Worm (Caenorhabditis elegans) whole organism, early embryonic: ENCODE data around the gene F20A1.2.

ENCODE experiments used
- B0310.2 ChIP-seq: sonication (generic microtip); optimal IDR thresholded peaks from 2 replicates; lab custom pipeline; 2016; ENCODE audit warnings: mild to moderate bottlenecking, missing genetic modification characterization, missing compliant biosample characterization
- F13C5.2 ChIP-seq: sonication (generic microtip); optimal IDR thresholded peaks from 2 replicates; lab custom pipeline; 2017; ENCODE audit warnings: mild to moderate bottlenecking, missing genetic modification characterization, inconsistent platforms, missing compliant biosample characterization
- aly-1 ChIP-seq: sonication (generic microtip); optimal IDR thresholded peaks from 2 replicates; lab custom pipeline; 2016; ENCODE audit warnings: missing genetic modification characterization, missing compliant biosample characterization
- ama-1 ChIP-seq: fragments of 150-350 bp; optimal IDR thresholded peaks from 2 replicates; lab custom pipeline; 2014
- ceh-13 ChIP-seq: fragments of 200-800 bp; sonication (Bioruptor generic); optimal IDR thresholded peaks from 2 replicates; lab custom pipeline; 2018; ENCODE audit warnings: mild to moderate bottlenecking, missing genetic modification characterization, missing compliant biosample characterization
- ceh-36 ChIP-seq: sonication (generic microtip); optimal IDR thresholded peaks from 2 replicates; lab custom pipeline; 2016; ENCODE audit warnings: missing genetic modification characterization, inconsistent platforms, missing compliant biosample characterization
- ets-7 ChIP-seq: sonication (generic microtip); optimal IDR thresholded peaks from 2 replicates; lab custom pipeline; 2016; ENCODE audit warnings: missing genotype, missing genetic modification characterization, missing compliant biosample characterization
- flt-1 ChIP-seq: fragments of 200-800 bp; sonication (Bioruptor generic); IDR thresholded peaks from 2 replicates; pipeline ENCODE4 v1.3.6; 2022; ENCODE audit warnings: missing genetic modification characterization, missing compliant biosample characterization
- hmbx-1 ChIP-seq: sonication (generic microtip); optimal IDR thresholded peaks from 2 replicates; lab custom pipeline; 2016; ENCODE audit warnings: mild to moderate bottlenecking, missing genetic modification characterization, missing compliant biosample characterization
- hmg-4 ChIP-seq: fragments of 200-800 bp; sonication (Bioruptor generic); optimal IDR thresholded peaks from 2 replicates; lab custom pipeline; 2018; ENCODE audit warnings: mild to moderate bottlenecking, missing genetic modification characterization, missing compliant biosample characterization
- hnd-1 ChIP-seq: sonication (generic microtip); optimal IDR thresholded peaks from 2 replicates; lab custom pipeline; 2016; ENCODE audit warnings: missing genetic modification characterization, missing compliant biosample characterization
- pes-1 ChIP-seq: fragments of 200-800 bp; sonication (Bioruptor generic); IDR thresholded peaks from 2 replicates; pipeline ENCODE4 v1.3.6; 2022; ENCODE audit warnings: missing genetic modification reagents, missing genetic modification characterization, missing compliant biosample characterization
- scrt-1 ChIP-seq: fragments of 200-800 bp; sonication (Bioruptor generic); IDR thresholded peaks from 2 replicates; pipeline ENCODE4 v1.3.6; 2022; ENCODE audit warnings: missing genetic modification characterization, missing compliant biosample characterization
- sea-1 ChIP-seq: fragments of 200-800 bp; sonication (Bioruptor generic); conservative IDR thresholded peaks from 2 replicates; pipeline ENCODE4 v1.3.6; 2022; ENCODE audit warnings: missing genetic modification characterization, missing compliant biosample characterization
- tbx-11 ChIP-seq: fragments of 200-800 bp; sonication (Bioruptor generic); IDR thresholded peaks from 2 replicates; pipeline ENCODE4 v1.3.6; 2022; ENCODE audit warnings: missing genetic modification characterization, missing compliant biosample characterization
- tbx-37 ChIP-seq: fragments of 200-800 bp; sonication (Bioruptor generic); conservative IDR thresholded peaks from 2 replicates; pipeline ENCODE4 v1.3.6; 2022; ENCODE audit warnings: missing genetic modification reagents, missing genetic modification characterization, missing compliant biosample characterization
- tra-4 ChIP-seq: sonication (generic microtip); optimal IDR thresholded peaks from 2 replicates; lab custom pipeline; 2017; ENCODE audit warnings: missing genetic modification characterization, missing compliant biosample characterization

Gene F20A1.2

DNA sequence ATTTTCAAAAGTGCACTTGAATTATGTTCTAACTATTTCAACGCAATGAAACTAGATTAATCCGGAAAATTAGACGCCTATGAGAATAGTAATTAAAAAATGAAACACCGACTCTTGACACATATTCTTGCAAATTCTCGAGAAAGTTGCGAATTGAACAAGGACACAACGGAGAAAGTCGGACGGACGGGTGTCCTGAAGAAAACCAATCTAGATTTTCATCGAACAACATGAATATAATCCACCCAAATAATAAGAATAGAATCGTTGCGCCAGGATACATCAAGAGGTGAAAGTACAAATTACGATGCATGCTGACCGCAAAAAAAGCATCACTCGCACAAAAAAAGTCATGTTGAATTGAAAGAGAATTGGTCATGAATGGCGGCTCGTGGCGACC, 22.8 kb downstream of the F20A1.2 start:
- no peak for TF ChIP-seq scrt-1 (GFP tag; lab: Robert Waterston, UW)
- no peak for TF ChIP-seq F13C5.2 (tag; lab: Kevin White, UChicago)
- TF ChIP-seq hnd-1 (tag; lab: Kevin White, UChicago): no peak
- no peak for TF ChIP-seq ceh-13 (GFP tag; lab: Kevin White, UChicago)
- TF ChIP-seq ama-1 (lab: Kevin White, UChicago): no peak
- no peak for TF ChIP-seq tra-4 (tag; lab: Kevin White, UChicago)
- no peak for TF ChIP-seq hmbx-1 (tag; lab: Kevin White, UChicago)
- TF ChIP-seq pes-1 (GFP tag; lab: Robert Waterston, UW): no peak
- TF ChIP-seq ceh-36 (tag; lab: Kevin White, UChicago): no peak
- no peak for TF ChIP-seq tbx-11 (GFP tag; lab: Robert Waterston, UW)
- TF ChIP-seq ets-7 (tag; lab: Kevin White, UChicago): no peak
- no peak for TF ChIP-seq flt-1 (GFP tag; lab: Robert Waterston, UW)

DNA sequence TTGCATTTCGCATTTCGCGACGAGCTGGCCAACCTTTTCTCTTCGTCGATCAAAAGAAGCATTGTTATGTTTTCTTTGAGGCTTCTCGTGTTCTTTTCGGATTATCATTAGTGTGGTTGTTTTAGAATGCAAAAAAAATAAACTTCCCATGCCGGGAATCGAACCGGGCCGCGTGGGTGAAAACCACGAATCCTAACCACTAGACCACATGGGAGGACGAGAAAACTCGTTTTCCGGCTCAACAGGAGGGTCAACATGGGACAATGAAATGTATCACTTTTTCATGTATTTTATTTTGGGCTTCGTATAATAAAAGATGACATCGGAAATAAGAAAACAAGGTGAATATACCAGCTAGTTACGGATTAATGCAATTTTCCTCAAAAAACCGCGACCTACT, 23.5 kb downstream of the F20A1.2 start:
- TF ChIP-seq ceh-36 (tag; lab: Kevin White, UChicago) (no peak), ceh-13 (GFP tag; lab: Kevin White, UChicago) (no peak), B0310.2 (tag; lab: Kevin White, UChicago) (no peak), tra-4 (tag; lab: Kevin White, UChicago) (no peak), sea-1 (GFP tag; lab: Robert Waterston, UW) (no peak), F13C5.2 (tag; lab: Kevin White, UChicago) (no peak), hnd-1 (tag; lab: Kevin White, UChicago) (no peak), hmbx-1 (tag; lab: Kevin White, UChicago) (no peak), pes-1 (GFP tag; lab: Robert Waterston, UW) (no peak)

DNA sequence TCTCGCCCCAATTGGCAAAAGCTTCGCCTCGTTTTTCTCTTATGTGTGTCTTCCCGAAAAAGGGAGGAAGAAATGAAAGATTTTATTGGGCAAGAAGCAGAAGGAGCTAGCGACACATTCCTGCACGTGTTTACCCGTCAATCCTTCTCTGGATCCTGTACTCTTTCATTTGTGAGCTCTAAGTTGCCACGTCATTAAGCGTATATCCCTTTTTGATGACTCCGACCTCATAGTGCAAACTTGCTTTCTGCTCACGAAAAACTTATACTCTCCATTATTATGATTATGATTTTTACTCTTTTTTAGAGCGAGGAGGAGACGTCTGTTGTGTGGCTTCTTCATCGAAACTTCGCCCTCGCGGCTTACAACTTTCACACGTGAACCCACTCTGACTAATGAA, 26.2 kb downstream of the F20A1.2 start, which contains the start of gene F27B10.1:
TSS of gene F27B10.1 (plus strand) at position 301 of the 400 bp plus-strand sequence.
- TF ChIP-seq hnd-1 (tag; lab: Kevin White, UChicago): no peak
- no peak for TF ChIP-seq tbx-11 (GFP tag; lab: Robert Waterston, UW)

DNA sequence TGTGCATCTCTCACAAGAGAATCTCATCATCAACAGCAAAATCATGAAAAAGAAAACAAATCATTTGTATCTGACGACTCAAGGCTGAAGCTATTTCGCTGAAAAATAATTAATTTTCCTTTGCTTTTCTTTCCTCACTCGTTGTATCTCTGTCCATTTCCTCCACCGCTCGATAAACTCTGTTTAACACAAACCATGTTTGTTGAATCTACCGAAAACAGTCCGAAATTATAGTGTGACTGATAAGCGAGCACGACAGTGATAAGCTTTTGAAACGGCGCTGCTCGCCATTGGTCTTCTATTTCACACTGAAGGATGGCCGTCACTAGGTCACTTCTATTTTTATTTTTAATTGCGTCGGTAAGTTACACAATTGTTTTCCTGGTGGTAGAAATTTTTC, 29.5 kb downstream of the F20A1.2 start, which contains the start of gene npa-1:
TSS of gene npa-1 (plus strand) at position 142 of the 400 bp plus-strand sequence.
- TF ChIP-seq tbx-11 (GFP tag; lab: Robert Waterston, UW) (no peak), sea-1 (GFP tag; lab: Robert Waterston, UW) (no peak), F13C5.2 (tag; lab: Kevin White, UChicago) (no peak), tbx-37 (no peak), flt-1 (GFP tag; lab: Robert Waterston, UW) (no peak), ceh-36 (tag; lab: Kevin White, UChicago) (no peak), tra-4 (tag; lab: Kevin White, UChicago) (no peak), ceh-13 (GFP tag; lab: Kevin White, UChicago) (no peak), scrt-1 (GFP tag; lab: Robert Waterston, UW) (no peak), hmbx-1 (tag; lab: Kevin White, UChicago) (no peak), hmg-4 (GFP tag; lab: Kevin White, UChicago) (no peak)

DNA sequence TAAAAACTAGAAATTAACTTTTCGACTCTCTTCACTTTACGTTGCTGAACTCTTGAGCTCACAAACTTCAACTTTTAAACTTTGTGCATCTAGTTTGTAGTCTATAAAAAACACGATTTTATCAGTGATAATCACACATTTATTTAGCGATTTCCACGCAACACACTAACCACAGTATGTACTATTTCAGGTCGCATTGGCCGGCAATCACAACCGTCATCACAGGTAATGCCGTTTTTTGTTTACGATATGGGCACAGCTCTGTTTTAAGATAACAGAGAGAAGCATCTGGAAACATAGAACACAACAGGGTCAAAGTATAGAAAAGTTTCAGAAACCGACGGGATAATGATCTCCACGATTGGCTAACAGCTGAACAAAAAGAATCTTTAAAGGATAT, 30.1 kb downstream of the F20A1.2 start:
- TF ChIP-seq tbx-37: no peak
- no peak for TF ChIP-seq tra-4 (tag; lab: Kevin White, UChicago)
- no peak for TF ChIP-seq F13C5.2 (tag; lab: Kevin White, UChicago)
- no peak for TF ChIP-seq ets-7 (tag; lab: Kevin White, UChicago)
- TF ChIP-seq B0310.2 (tag; lab: Kevin White, UChicago): no peak
- TF ChIP-seq flt-1 (GFP tag; lab: Robert Waterston, UW): no peak
- TF ChIP-seq tbx-11 (GFP tag; lab: Robert Waterston, UW): no peak
- no peak for TF ChIP-seq ceh-13 (GFP tag; lab: Kevin White, UChicago)
- TF ChIP-seq aly-1 (tag; lab: Kevin White, UChicago): no peak
- no peak for TF ChIP-seq scrt-1 (GFP tag; lab: Robert Waterston, UW)
- TF ChIP-seq hmg-4 (GFP tag; lab: Kevin White, UChicago): no peak

DNA sequence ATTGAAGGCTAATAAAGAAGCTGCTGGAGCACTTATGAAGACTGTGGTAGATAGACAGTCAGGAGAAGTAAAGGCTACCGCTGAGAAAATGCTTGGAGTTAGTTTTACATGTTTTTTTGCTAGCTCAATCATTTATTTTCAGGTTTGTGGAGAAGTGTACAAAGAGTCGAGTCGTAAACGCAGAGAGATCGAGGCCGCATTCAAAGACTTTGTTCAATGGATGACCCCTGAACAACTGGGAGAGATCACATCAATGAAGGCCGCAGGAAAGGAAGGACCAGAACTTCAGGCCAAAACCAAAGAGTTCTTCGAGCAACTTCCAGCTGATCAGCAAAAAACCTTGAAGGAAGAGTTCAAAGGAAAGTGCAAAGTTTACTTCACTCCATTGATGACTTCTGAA, 32.7 kb downstream of the F20A1.2 start:
- TF ChIP-seq pes-1 (GFP tag; lab: Robert Waterston, UW) (no peak), tbx-37 (no peak), hmbx-1 (tag; lab: Kevin White, UChicago) (no peak), sea-1 (GFP tag; lab: Robert Waterston, UW) (no peak), ama-1 (lab: Kevin White, UChicago) (no peak), ceh-13 (GFP tag; lab: Kevin White, UChicago) (no peak), flt-1 (GFP tag; lab: Robert Waterston, UW) (no peak), ceh-36 (tag; lab: Kevin White, UChicago) (no peak), aly-1 (tag; lab: Kevin White, UChicago) (no peak), tra-4 (tag; lab: Kevin White, UChicago) (no peak), hnd-1 (tag; lab: Kevin White, UChicago) (no peak), hmg-4 (GFP tag; lab: Kevin White, UChicago) (no peak), B0310.2 (tag; lab: Kevin White, UChicago) (no peak), F13C5.2 (tag; lab: Kevin White, UChicago) (no peak), tbx-11 (GFP tag; lab: Robert Waterston, UW) (no peak), scrt-1 (GFP tag; lab: Robert Waterston, UW) (no peak), ets-7 (tag; lab: Kevin White, UChicago) (no peak)

- TF ChIP-seq hmbx-1 (tag; lab: Kevin White, UChicago) (no peak), ets-7 (tag; lab: Kevin White, UChicago) (no peak), flt-1 (GFP tag; lab: Robert Waterston, UW) (no peak), tra-4 (tag; lab: Kevin White, UChicago) (no peak), F13C5.2 (tag; lab: Kevin White, UChicago) (no peak), ceh-36 (tag; lab: Kevin White, UChicago) (no peak), hnd-1 (tag; lab: Kevin White, UChicago) (no peak), ama-1 (lab: Kevin White, UChicago) (no peak), tbx-37 (no peak), ceh-13 (GFP tag; lab: Kevin White, UChicago) (no peak), tbx-11 (GFP tag; lab: Robert Waterston, UW) (no peak), scrt-1 (GFP tag; lab: Robert Waterston, UW) (no peak), B0310.2 (tag; lab: Kevin White, UChicago) (no peak), hmg-4 (GFP tag; lab: Kevin White, UChicago) (no peak), sea-1 (GFP tag; lab: Robert Waterston, UW) (no peak), aly-1 (tag; lab: Kevin White, UChicago) (no peak), pes-1 (GFP tag; lab: Robert Waterston, UW) (no peak)
Observed at ce11 chrV:7079388-7079787, 33.3 kb downstream of the F20A1.2 start.
